Fruit fly (Drosophila melanogaster): ENCODE data around the gene Grik.

Grik gene

DNA sequence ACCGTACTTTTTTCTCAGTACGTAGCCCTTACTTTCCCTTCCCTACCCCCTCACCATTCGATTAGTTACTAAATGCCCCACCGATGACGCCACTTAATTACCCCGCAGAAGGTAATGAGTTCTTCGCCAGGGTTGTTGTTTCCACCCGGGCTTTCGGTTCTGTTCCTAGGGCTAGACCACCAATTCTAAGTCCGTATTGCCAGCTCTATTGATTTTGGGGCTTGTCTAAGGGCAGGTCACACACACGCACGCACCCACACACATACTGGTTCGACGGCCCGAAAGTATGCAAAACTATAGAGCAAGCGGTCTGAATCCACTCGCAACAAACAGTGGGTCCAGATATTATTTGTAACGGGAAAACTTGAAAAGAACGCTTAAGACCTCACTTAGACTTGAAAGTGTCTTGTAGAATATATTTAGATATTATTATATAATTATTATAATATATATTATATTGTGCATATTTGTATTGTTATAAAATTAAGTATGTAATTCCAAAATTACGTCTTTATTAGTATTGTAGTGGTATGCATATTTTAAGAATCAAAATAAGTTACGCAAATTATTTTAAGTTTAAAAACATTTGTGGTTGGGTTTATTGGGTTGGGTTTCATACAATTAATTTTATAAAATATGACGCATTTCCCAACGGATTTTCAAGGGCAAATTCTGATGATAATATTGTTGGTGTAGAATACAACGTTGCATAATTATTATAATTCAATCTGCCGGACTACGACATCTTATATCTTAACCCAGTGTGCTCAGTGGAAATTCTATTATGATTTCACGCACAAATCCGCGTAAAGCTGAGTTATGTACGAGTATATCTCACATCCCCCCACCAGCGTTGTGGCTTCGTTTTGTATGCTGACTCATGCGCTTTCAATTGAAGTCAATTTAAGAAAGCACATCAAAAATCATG lies 48.3 kb downstream of the Grik start:
- peak; percentile 25 for TF ChIP-seq CG33017 (tag; optimal IDR thresholded peaks at IDR 0.05)
- no peak for TF ChIP-seq bab1 (GFP tag; optimal IDR thresholded peaks at IDR 0.05)
- TF ChIP-seq CG11617 (GFP tag; optimal IDR thresholded peaks at IDR 0.05) = no peak
- peak; percentile 70 for TF ChIP-seq pad (GFP tag; optimal IDR thresholded peaks at IDR 0.05)
- no peak for TF ChIP-seq CG7101 (tag; optimal IDR thresholded peaks at IDR 0.05)
- TF ChIP-seq cnc (optimal IDR thresholded peaks at IDR 0.05) = no peak
- no peak for TF ChIP-seq CG1620 (GFP tag; optimal IDR thresholded peaks at IDR 0.05)
- no peak for TF ChIP-seq Mnt (GFP tag; optimal IDR thresholded peaks at IDR 0.05)
- peak; percentile 48 for TF ChIP-seq kay (GFP tag; ENCODE audit: borderline replicate concordance)
- TF ChIP-seq tj (GFP tag; optimal IDR thresholded peaks at IDR 0.05) = no peak
- TF ChIP-seq CG14711 (tag; optimal IDR thresholded peaks at IDR 0.05) = peak; percentile 89
- no peak for TF ChIP-seq Crg-1 (GFP tag; optimal IDR thresholded peaks at IDR 0.05)
- TF ChIP-seq Hr96 (GFP tag; optimal IDR thresholded peaks at IDR 0.05) = no peak
- TF ChIP-seq cic (GFP tag; optimal IDR thresholded peaks at IDR 0.05) = peak; percentile 19
- TF ChIP-seq CG12768 (GFP tag; optimal IDR thresholded peaks at IDR 0.05) = no peak

DNA sequence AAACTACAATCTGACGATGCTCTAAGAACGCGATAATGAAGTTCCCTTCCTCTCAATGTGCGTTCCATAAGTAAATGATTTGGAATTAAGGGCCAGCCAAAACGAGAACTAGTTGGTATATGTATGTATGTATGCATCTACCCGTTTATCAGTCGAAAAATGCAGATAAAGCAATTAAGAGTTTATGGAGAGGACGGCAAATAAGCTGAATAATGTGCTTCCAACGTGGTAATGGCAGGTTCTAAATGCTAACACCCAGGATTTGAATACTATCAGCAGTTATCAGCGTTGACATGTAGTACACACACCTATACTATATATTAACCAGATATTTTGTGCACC lies 48.9 kb downstream of the Grik start:
- TF ChIP-seq Hr96 (GFP tag; optimal IDR thresholded peaks at IDR 0.05) (no peak), bab1 (GFP tag; optimal IDR thresholded peaks at IDR 0.05) (no peak), CG12768 (GFP tag; optimal IDR thresholded peaks at IDR 0.05) (no peak), cic (GFP tag; optimal IDR thresholded peaks at IDR 0.05) (peak; percentile 42), Mnt (GFP tag; optimal IDR thresholded peaks at IDR 0.05) (no peak), tj (GFP tag; optimal IDR thresholded peaks at IDR 0.05) (peak; percentile 70), CG11617 (GFP tag; optimal IDR thresholded peaks at IDR 0.05) (no peak), CG33017 (tag; optimal IDR thresholded peaks at IDR 0.05) (peak; percentile 27), CG7101 (tag; optimal IDR thresholded peaks at IDR 0.05) (no peak), Crg-1 (GFP tag; optimal IDR thresholded peaks at IDR 0.05) (no peak), cnc (optimal IDR thresholded peaks at IDR 0.05) (no peak), CG5204 (GFP tag; optimal IDR thresholded peaks at IDR 0.05) (no peak)

DNA sequence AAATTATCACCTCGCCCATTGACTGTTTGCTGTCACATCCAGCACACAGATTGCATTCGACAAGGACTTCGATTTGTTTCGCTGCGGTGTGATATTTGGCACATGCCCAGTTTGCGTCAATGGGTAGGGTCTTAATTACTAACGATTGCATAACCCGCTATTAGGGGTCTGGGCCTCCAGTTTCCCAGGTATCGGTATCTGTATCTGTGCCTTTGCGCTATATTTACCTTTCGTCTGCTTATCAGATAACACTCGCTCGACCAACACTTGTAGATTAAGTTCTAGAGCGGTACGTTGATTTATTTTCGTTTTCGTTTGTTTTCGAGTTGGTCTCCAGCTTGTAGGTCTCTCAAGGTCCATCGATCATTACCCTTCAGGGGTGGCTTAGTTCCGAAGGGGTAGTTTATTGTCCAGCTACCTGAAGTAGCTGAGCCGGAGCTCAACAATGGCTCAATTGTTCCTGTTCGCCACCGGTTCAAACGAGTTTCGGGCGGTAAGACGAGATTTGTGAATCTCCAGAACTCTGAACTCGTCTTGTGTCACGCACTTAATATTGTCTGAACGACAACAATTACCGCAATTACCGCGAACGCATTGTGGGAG lies 49.7 kb downstream of the Grik start:
- TF ChIP-seq cic (GFP tag; optimal IDR thresholded peaks at IDR 0.05) (peak; percentile 55), kay (GFP tag; ENCODE audit: borderline replicate concordance) (no peak)

DNA sequence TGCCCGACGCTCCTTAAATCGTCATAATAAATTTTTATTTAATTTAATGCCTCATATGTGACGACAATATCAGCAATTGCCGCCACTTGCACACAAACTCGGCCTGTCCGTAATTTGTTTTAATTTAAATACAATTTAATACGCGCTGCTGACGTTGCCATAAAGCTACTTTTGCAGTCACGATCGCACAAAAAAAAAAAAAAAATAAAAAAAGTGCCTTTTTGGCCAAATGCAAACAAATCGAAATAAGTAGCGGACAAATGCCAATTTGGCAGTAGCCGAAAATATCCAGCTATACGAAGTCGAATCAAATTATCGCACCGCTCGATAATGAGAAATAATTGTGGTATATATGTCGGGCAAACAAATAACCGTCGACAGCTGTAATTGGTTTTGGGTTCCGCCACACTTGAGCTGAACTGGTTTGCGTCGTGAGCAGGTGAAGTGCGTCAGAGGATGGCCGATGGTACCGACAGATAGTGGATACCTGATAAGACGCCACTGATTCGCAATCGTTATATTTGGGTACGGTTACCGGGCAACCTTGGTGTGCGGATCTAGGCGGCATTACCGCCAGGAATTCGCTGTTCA lies 50.8 kb downstream of the Grik start:
- no peak for TF ChIP-seq CG5204 (GFP tag; optimal IDR thresholded peaks at IDR 0.05)
- TF ChIP-seq CG14711 (tag; optimal IDR thresholded peaks at IDR 0.05) = no peak
- TF ChIP-seq tj (GFP tag; optimal IDR thresholded peaks at IDR 0.05) = peak; percentile 91

DNA sequence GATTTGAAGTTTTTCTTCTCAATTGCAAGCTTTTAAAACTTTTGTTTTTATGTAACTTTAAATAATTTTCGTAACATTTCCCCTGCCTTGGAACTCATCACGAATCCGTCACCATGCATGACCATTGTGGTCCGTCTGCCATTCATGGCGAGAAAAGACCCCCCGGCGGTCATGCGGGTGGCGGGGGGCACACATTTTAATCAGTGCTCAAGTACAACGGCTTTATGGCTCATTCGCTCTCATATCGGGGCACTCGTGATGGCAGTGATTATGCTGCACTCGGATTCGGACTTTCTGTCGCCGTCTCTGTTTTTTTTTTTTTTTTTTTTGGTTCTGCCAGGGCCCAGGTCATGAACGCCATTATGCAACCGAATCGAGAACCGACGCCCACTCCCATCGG lies 52.8 kb downstream of the Grik start:
- TF ChIP-seq CG14711 (tag; optimal IDR thresholded peaks at IDR 0.05) (no peak), CG5204 (GFP tag; optimal IDR thresholded peaks at IDR 0.05) (no peak)

DNA sequence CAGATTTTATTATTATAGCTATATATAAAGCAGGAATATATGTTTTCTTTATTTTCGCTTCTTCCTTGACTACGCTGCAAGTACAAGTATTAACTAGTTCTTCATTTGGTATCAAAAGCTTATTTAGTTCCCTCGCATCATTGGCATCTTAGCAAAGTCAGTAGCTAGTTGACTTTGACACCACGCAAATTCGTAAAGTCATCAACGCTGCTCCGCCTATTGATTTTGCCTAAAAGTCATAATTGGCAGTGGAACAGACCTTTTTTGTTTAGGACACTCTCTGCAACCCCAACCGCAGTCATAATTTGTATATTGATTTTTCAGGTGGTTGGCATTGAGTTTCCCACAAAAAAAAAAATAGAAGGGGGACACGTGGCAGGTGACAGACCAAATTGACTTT lies 53.4 kb downstream of the Grik start:
- TF ChIP-seq Hr96 (GFP tag; optimal IDR thresholded peaks at IDR 0.05) (no peak), cic (GFP tag; optimal IDR thresholded peaks at IDR 0.05) (no peak), CG33017 (tag; optimal IDR thresholded peaks at IDR 0.05) (no peak), CG5204 (GFP tag; optimal IDR thresholded peaks at IDR 0.05) (no peak), CG1620 (GFP tag; optimal IDR thresholded peaks at IDR 0.05) (peak; percentile 17), CG7045 (GFP tag; optimal IDR thresholded peaks at IDR 0.05) (no peak), CG14711 (tag; optimal IDR thresholded peaks at IDR 0.05) (peak; percentile 14), cnc (optimal IDR thresholded peaks at IDR 0.05) (no peak), pad (GFP tag; optimal IDR thresholded peaks at IDR 0.05) (no peak), Crg-1 (GFP tag; optimal IDR thresholded peaks at IDR 0.05) (peak; percentile 29)

DNA sequence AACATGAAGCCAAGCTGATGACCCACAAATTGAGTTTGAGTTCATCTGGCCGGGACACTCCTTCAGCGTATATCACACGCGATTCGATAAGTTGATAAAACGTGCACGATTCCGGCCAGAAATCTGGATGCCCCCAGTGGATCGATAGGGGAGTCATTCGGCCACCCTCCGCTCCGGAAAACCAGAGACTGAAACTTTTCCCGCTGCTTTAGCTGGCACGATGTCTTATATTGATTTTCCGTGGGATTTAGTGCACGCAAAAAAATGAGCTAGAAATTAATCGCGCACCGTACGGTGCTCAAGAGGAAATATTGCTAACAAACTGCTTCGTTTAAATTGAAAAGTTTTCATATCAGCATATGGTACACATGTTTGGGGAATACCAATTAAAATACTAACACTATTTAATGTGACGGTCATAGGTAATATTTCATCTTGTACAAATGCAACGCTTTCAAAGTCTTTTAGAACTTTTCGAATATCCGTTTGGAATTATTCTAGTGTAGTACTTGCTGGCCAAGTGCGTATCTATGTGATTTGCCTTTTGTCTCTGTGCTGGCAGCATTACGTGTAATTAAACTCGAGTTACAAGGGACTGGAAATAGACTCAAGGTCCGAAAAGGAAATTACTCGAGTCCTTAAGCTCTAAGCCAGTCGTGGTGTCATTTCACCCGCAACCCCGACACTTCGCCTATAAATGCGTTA lies 54.3 kb downstream of the Grik start:
- TF ChIP-seq kay (GFP tag; ENCODE audit: borderline replicate concordance) (peak; percentile 36), cic (GFP tag; optimal IDR thresholded peaks at IDR 0.05) (no peak), Mnt (GFP tag; optimal IDR thresholded peaks at IDR 0.05) (no peak), Clk (GFP tag; optimal IDR thresholded peaks at IDR 0.05) (no peak)
